Fruit fly (Drosophila melanogaster) S2 (cell line): ENCODE measurements around the gene CG14621.

Source experiments
- CG8478 ChIP-seq: fragments of >200 bp; optimal IDR thresholded peaks from 2 replicates; lab custom pipeline; 2018
- CTCF ChIP-seq, 2 experiments: fragments of >200 bp; optimal IDR thresholded peaks; 2 replicates each; lab custom pipeline; 2018

DNA sequence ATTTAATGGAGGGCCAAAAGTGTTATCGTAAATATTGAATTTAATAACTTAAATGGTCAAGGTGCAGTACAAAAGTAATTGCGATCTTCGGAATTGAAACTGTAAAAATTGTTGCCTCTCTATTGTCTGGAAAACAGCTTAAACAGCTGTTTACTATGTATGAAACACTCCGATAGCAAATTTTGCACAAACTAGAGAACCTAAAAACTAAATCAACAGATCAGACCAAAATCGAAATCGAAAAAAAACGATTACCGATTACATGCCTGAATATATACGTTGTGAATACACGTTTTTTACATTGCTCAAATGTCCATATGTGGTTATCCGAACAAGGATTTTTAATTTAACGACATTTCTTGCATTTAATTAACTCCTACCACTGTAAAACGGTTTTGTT is 509 bp upstream of the CG14621 start:
- TF ChIP-seq CG8478 (lab: Kevin White, UChicago) (no peak), CTCF (optimal IDR thresholded peaks at IDR 0.05; lab: Kevin White, UChicago) (no peak)
